Worm (Caenorhabditis elegans): Measurements from ENCODE around the gene C38C3.6.

The C38C3.6 gene

ce11 chrV:1471078-1471969 lies 20.1 kb downstream of the C38C3.6 start (continued):
- TF ChIP-seq sox-4 (tag; optimal IDR thresholded peaks at IDR 0.05) (no peak), snu-23 (GFP tag; optimal IDR thresholded peaks at IDR 0.05) (peak; percentile 79), ama-1 (optimal IDR thresholded peaks at IDR 0.05) (no peak), hlh-17 (GFP tag; optimal IDR thresholded peaks at IDR 0.05; ENCODE audit: borderline replicate concordance) (no peak), unc-130 (tag; optimal IDR thresholded peaks at IDR 0.05) (peak; percentile 43), tbx-2 (tag; optimal IDR thresholded peaks at IDR 0.05) (peak; percentile 69), C34B4.2 (tag; optimal IDR thresholded peaks at IDR 0.05) (no peak), skn-1 (tag; optimal IDR thresholded peaks at IDR 0.05) (peak; percentile 85), unc-86 (tag; optimal IDR thresholded peaks at IDR 0.05) (peak; percentile 57), aha-1 (tag; optimal IDR thresholded peaks at IDR 0.05) (no peak), nhr-28 (tag; optimal IDR thresholded peaks at IDR 0.05) (no peak), ceh-8 (GFP tag; optimal IDR thresholded peaks at IDR 0.05) (peak; percentile 18), nhr-12 (tag; optimal IDR thresholded peaks at IDR 0.05) (no peak), fkh-4 (tag; optimal IDR thresholded peaks at IDR 0.05; ENCODE audit: borderline replicate concordance) (no peak), pag-3 (tag; optimal IDR thresholded peaks at IDR 0.05; ENCODE audit: borderline replicate concordance, insufficient read depth) (peak; percentile 53), ztf-11 (tag; optimal IDR thresholded peaks at IDR 0.05) (peak in 1 of 2 experiments; percentile 20), egl-13 (tag; optimal IDR thresholded peaks at IDR 0.05) (peak; percentile 42), swsn-7 (tag; optimal IDR thresholded peaks at IDR 0.05) (peak; percentile 71), nhr-20 (tag; optimal IDR thresholded peaks at IDR 0.05) (peak; percentile 76), nhr-19 (GFP tag; conservative IDR thresholded peaks at IDR 0.05) (peak; percentile 60), aly-2 (tag; optimal IDR thresholded peaks at IDR 0.05) (peak; percentile 50), nhr-47 (tag; optimal IDR thresholded peaks at IDR 0.05) (peak; percentile 83), jun-1 (tag; optimal IDR thresholded peaks at IDR 0.05) (peak; percentile 46), C04F5.9 (tag; optimal IDR thresholded peaks at IDR 0.05) (no peak), ztf-4 (tag; optimal IDR thresholded peaks at IDR 0.05) (no peak), snpc-4 (tag; optimal IDR thresholded peaks at IDR 0.05) (no peak), rnt-1 (tag; optimal IDR thresholded peaks at IDR 0.05) (peak; percentile 41), efl-3 (GFP tag; optimal IDR thresholded peaks at IDR 0.05) (no peak), elt-3 (tag; optimal IDR thresholded peaks at IDR 0.05) (peak in 2 of 6 experiments; percentile 41 to 53), mef-2 (tag; optimal IDR thresholded peaks at IDR 0.05) (no peak), mdl-1 (tag; optimal IDR thresholded peaks at IDR 0.05) (peak in 1 of 2 experiments; percentile 36), fkh-8 (tag; optimal IDR thresholded peaks at IDR 0.05) (peak; percentile 82), dpl-1 (GFP tag; optimal IDR thresholded peaks at IDR 0.05) (peak; percentile 89 to 94 (median 91))

ce11 chrV:1468905-1469304 lies 22.5 kb downstream of the C38C3.6 start:
- TF ChIP-seq lir-3 (tag; optimal IDR thresholded peaks at IDR 0.05; ENCODE audit: poor library complexity) (no peak), lin-35 (GFP tag; optimal IDR thresholded peaks at IDR 0.05) (no peak), tbx-2 (tag; optimal IDR thresholded peaks at IDR 0.05) (no peak), efl-1 (optimal IDR thresholded peaks at IDR 0.05) (no peak), efl-1 (GFP tag; optimal IDR thresholded peaks at IDR 0.05 in 1 of 2) (no peak), fkh-10 (GFP tag; optimal IDR thresholded peaks at IDR 0.05) (no peak), sup-37 (GFP tag; optimal IDR thresholded peaks at IDR 0.05) (no peak), ceh-63 (GFP tag; optimal IDR thresholded peaks at IDR 0.05) (no peak), isw-1 (GFP tag; IDR thresholded peaks at IDR 0.05) (no peak), egl-13 (tag; optimal IDR thresholded peaks at IDR 0.05) (no peak), vab-15 (tag; optimal IDR thresholded peaks at IDR 0.05) (no peak), ceh-90 (tag; optimal IDR thresholded peaks at IDR 0.05) (no peak), unc-98 (GFP tag; IDR thresholded peaks at IDR 0.05) (no peak), irx-1 (tag; optimal IDR thresholded peaks at IDR 0.05) (no peak), hlh-17 (GFP tag; optimal IDR thresholded peaks at IDR 0.05; ENCODE audit: borderline replicate concordance) (no peak), nhr-20 (tag; optimal IDR thresholded peaks at IDR 0.05) (no peak), mdl-1 (tag; optimal IDR thresholded peaks at IDR 0.05) (no peak), ztf-11 (tag; optimal IDR thresholded peaks at IDR 0.05) (no peak), sptf-1 (tag; optimal IDR thresholded peaks at IDR 0.05) (no peak)

Measured in whole organism, L1 larva.